Fruit fly (Drosophila melanogaster) Kc167 (cell line): ENCODE measurements around the gene MED7.

ENCODE experiments used
- Myc ChIP-seq: fragments of >200 bp; optimal IDR thresholded peaks from 2 replicates; lab custom pipeline; 2017; ENCODE audit warnings: missing external identifiers
- insv ChIP-seq: fragments of >200 bp; optimal IDR thresholded peaks from 3 replicates; lab custom pipeline; 2018; ENCODE audit warnings: missing external identifiers

DNA sequence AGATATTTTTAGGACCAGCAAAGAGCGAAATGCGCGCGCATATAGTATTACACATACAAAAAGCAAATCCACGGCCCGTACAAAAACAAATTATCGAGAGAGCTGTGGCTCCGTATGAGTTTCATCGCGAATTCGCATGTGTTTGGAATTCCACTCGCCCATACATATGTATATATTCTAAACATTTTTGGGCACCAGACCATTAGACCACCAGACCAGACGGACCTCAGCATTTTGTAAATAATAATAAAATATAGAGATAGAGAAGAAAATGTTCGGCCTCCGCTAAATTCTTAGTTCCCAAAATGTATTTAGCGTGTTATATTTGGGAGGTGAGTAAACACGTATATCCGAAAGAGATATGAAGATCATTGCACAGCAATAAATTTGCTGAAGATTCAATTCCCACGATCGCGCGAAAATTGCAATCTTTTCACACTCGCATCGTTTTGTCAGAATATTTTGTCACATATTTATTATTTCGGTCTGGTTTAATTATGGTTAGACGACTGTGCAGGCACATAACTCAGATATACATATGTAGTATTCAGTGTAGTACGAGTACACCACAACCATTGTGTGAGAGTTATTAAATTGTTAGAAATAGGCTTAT lies 15.3 kb upstream of the MED7 start:
- TF ChIP-seq Myc: no peak
- no peak for TF ChIP-seq insv (lab: Kevin White, UChicago)
